Worm (Caenorhabditis elegans) whole organism, young adult: Measurements from ENCODE around the gene wapl-1.

Experiments used
- B0261.1 ChIP-seq: sonication (generic microtip); optimal IDR thresholded peaks from 2 replicates; lab custom pipeline; 2016; ENCODE audit warnings: mild to moderate bottlenecking, missing genetic modification characterization, moderate library complexity, missing compliant biosample characterization
- D2030.7 ChIP-seq: fragments of 200-800 bp; sonication (Bioruptor generic); IDR thresholded peaks from 2 replicates; pipeline ENCODE4 v1.3.6; 2022; ENCODE audit warnings: missing genetic modification reagents, missing genetic modification characterization, missing compliant biosample characterization
- F33H1.4 ChIP-seq: fragments of 200-800 bp; sonication (Bioruptor generic); IDR thresholded peaks from 2 replicates; pipeline ENCODE4 v1.3.6; 2022; ENCODE audit warnings: missing genetic modification reagents, missing genetic modification characterization, missing compliant biosample characterization
- F55B11.4 ChIP-seq: sonication (generic microtip); optimal IDR thresholded peaks from 2 replicates; lab custom pipeline; 2016; ENCODE audit warnings: missing compliant biosample characterization, missing genetic modification characterization, borderline replicate concordance; ENCODE audit not compliant: insufficient read depth
- F57A8.1 ChIP-seq: fragments of 200-800 bp; sonication (Bioruptor generic); optimal IDR thresholded peaks from 2 replicates; lab custom pipeline; 2018; ENCODE audit warnings: mild to moderate bottlenecking, missing genetic modification characterization, moderate library complexity, missing compliant biosample characterization
- F57C9.4 ChIP-seq: sonication (generic microtip); optimal IDR thresholded peaks from 2 replicates; lab custom pipeline; 2017; ENCODE audit warnings: mild to moderate bottlenecking, missing genetic modification characterization, missing compliant biosample characterization
- K11D2.4 ChIP-seq: fragments of 200-800 bp; sonication (Bioruptor generic); IDR thresholded peaks from 2 replicates; pipeline ENCODE4 v1.3.6; 2022; ENCODE audit warnings: missing genetic modification reagents, missing genetic modification characterization, missing compliant biosample characterization
- T07F8.4 ChIP-seq: sonication (generic microtip); optimal IDR thresholded peaks from 2 replicates; lab custom pipeline; 2016; ENCODE audit warnings: mild to moderate bottlenecking, missing genetic modification characterization, moderate library complexity, missing compliant biosample characterization
- Y53F4B.3 ChIP-seq: fragments of 200-800 bp; sonication (Bioruptor generic); IDR thresholded peaks from 2 replicates; pipeline ENCODE4 v1.3.6; 2022; ENCODE audit warnings: missing genetic modification reagents, missing genetic modification characterization, missing compliant biosample characterization
- Y53G8AR.9 ChIP-seq: fragments of 200-800 bp; sonication (Bioruptor generic); conservative IDR thresholded peaks from 2 replicates; pipeline ENCODE4 v1.3.6; 2022; ENCODE audit warnings: missing genetic modification reagents, missing genetic modification characterization, missing compliant biosample characterization
- Y79H2A.3 ChIP-seq: fragments of 200-800 bp; sonication (Bioruptor generic); conservative IDR thresholded peaks from 2 replicates; pipeline ENCODE4 v1.3.6; 2022; ENCODE audit warnings: missing genetic modification reagents, missing genetic modification characterization, missing compliant biosample characterization
- Y95B8A.8 ChIP-seq: fragments of 200-800 bp; sonication (Bioruptor generic); IDR thresholded peaks from 2 replicates; pipeline ENCODE4 v1.3.6; 2022; ENCODE audit warnings: missing genetic modification reagents, missing genetic modification characterization, missing compliant biosample characterization
- bed-2 ChIP-seq: fragments of 200-800 bp; sonication (Bioruptor generic); IDR thresholded peaks from 2 replicates; pipeline ENCODE4 v1.3.6; 2022; ENCODE audit warnings: missing genetic modification reagents, missing genetic modification characterization, missing compliant biosample characterization
- cebp-1 ChIP-seq, 2 experiments: fragments of 200-800 bp in 1 of 2; sonication (Bioruptor generic) in 1 of 2; sonication (generic microtip) in 1 of 2; IDR thresholded peaks in 1 of 2; optimal IDR thresholded peaks in 1 of 2; 2 replicates each; pipeline versions ENCODE4 v1.3.6 to Lab custom; 2017 to 2022; ENCODE audit warnings: missing compliant biosample characterization in 2 of 2, missing genetic modification characterization in 2 of 2, mild to moderate bottlenecking in 1 of 2, missing genetic modification reagents in 1 of 2, moderate library complexity in 1 of 2
- cebp-2 ChIP-seq: fragments of 200-800 bp; sonication (Bioruptor generic); IDR thresholded peaks from 2 replicates; pipeline ENCODE4 v1.3.6; 2022; ENCODE audit warnings: missing genetic modification characterization, missing compliant biosample characterization
- ceh-100 ChIP-seq: fragments of 200-800 bp; sonication (Bioruptor generic); IDR thresholded peaks from 2 replicates; pipeline ENCODE4 v1.3.6; 2022; ENCODE audit warnings: missing genetic modification reagents, missing genetic modification characterization, missing compliant biosample characterization
- chd-7 ChIP-seq: sonication (generic microtip); optimal IDR thresholded peaks from 2 replicates; lab custom pipeline; 2016; ENCODE audit warnings: mild to moderate bottlenecking, missing genetic modification characterization, moderate library complexity, missing compliant biosample characterization
- die-1 ChIP-seq: sonication (generic microtip); optimal IDR thresholded peaks from 2 replicates; lab custom pipeline; 2016; ENCODE audit warnings: missing genotype, mild to moderate bottlenecking, missing genetic modification characterization, missing compliant biosample characterization
- dox-1 ChIP-seq: fragments of 200-800 bp; sonication (Bioruptor generic); IDR thresholded peaks from 2 replicates; pipeline ENCODE4 v1.3.6; 2022; ENCODE audit warnings: missing genetic modification reagents, missing genetic modification characterization, missing compliant biosample characterization
- dpff-1 ChIP-seq: sonication (generic microtip); optimal IDR thresholded peaks from 2 replicates; lab custom pipeline; 2017; ENCODE audit warnings: mild to moderate bottlenecking, missing genetic modification characterization, missing compliant biosample characterization
- ekl-4 ChIP-seq: fragments of 200-800 bp; sonication (Bioruptor generic); IDR thresholded peaks from 2 replicates; pipeline ENCODE4 v1.3.6; 2022; ENCODE audit warnings: missing genetic modification reagents, missing genetic modification characterization, missing compliant biosample characterization
- ets-4 ChIP-seq: fragments of 200-800 bp; sonication (Bioruptor generic); optimal IDR thresholded peaks from 2 replicates; lab custom pipeline; 2018; ENCODE audit warnings: mild to moderate bottlenecking, missing genetic modification characterization, missing compliant biosample characterization
- him-1 ChIP-seq: sonication (generic microtip); optimal IDR thresholded peaks from 2 replicates; lab custom pipeline; 2016; ENCODE audit warnings: missing genotype, missing genetic modification reagents, missing genetic modification characterization, missing compliant biosample characterization
- let-526 ChIP-seq: fragments of 200-800 bp; sonication (Bioruptor generic); IDR thresholded peaks from 2 replicates; pipeline ENCODE4 v1.3.6; 2022; ENCODE audit warnings: missing genetic modification reagents, missing genetic modification characterization, missing compliant biosample characterization
- let-607 ChIP-seq, 2 experiments: fragments of 200-800 bp in 1 of 2; sonication (Bioruptor generic) in 1 of 2; sonication (generic microtip) in 1 of 2; optimal IDR thresholded peaks; 2 replicates each; lab custom pipeline; 2016 to 2018; ENCODE audit warnings: mild to moderate bottlenecking in 2 of 2, missing compliant biosample characterization in 2 of 2, missing genetic modification characterization in 2 of 2, moderate library complexity in 2 of 2, missing genotype in 1 of 2
- lin-54 ChIP-seq: fragments of 200-800 bp; sonication (Bioruptor generic); optimal IDR thresholded peaks from 2 replicates; lab custom pipeline; 2018; ENCODE audit warnings: mild to moderate bottlenecking, missing genetic modification characterization, missing compliant biosample characterization
- lsy-27 ChIP-seq: sonication (generic microtip); optimal IDR thresholded peaks from 2 replicates; lab custom pipeline; 2017; ENCODE audit warnings: missing genetic modification characterization, mild to moderate bottlenecking, missing compliant biosample characterization, antibody characterized with exemption, missing genotype, borderline replicate concordance; ENCODE audit not compliant: insufficient read depth
- madf-6 ChIP-seq: fragments of 200-800 bp; sonication (Bioruptor generic); IDR thresholded peaks from 2 replicates; pipeline ENCODE4 v1.3.6; 2022; ENCODE audit warnings: missing genetic modification reagents, missing genetic modification characterization, missing compliant biosample characterization
- nfya-1 ChIP-seq: sonication (generic microtip); optimal IDR thresholded peaks from 2 replicates; lab custom pipeline; 2017; ENCODE audit warnings: antibody characterized with exemption, missing compliant biosample characterization, missing genetic modification characterization, borderline replicate concordance; ENCODE audit not compliant: insufficient read depth
- nfya-2 ChIP-seq: fragments of 200-800 bp; sonication (Bioruptor generic); IDR thresholded peaks from 2 replicates; pipeline ENCODE4 v1.3.6; 2022; ENCODE audit warnings: missing genetic modification reagents, missing genetic modification characterization, missing compliant biosample characterization
- nhr-120 ChIP-seq: fragments of 200-800 bp; sonication (Bioruptor generic); IDR thresholded peaks from 2 replicates; pipeline ENCODE4 v1.3.6; 2022; ENCODE audit warnings: missing genetic modification characterization, missing compliant biosample characterization
- nhr-80 ChIP-seq: sonication (generic microtip); optimal IDR thresholded peaks from 2 replicates; lab custom pipeline; 2016; ENCODE audit warnings: missing genetic modification characterization, missing compliant biosample characterization
- nhr-90 ChIP-seq: sonication (generic microtip); optimal IDR thresholded peaks from 2 replicates; lab custom pipeline; 2016; ENCODE audit warnings: missing genotype, mild to moderate bottlenecking, missing genetic modification characterization, missing compliant biosample characterization
- pbrm-1 ChIP-seq: fragments of 200-800 bp; sonication (Bioruptor generic); IDR thresholded peaks from 2 replicates; pipeline ENCODE4 v1.3.6; 2022; ENCODE audit warnings: missing genetic modification reagents, missing genetic modification characterization, missing compliant biosample characterization
- repo-1 ChIP-seq: sonication (generic microtip); optimal IDR thresholded peaks from 2 replicates; lab custom pipeline; 2017; ENCODE audit warnings: mild to moderate bottlenecking, missing genetic modification characterization, missing compliant biosample characterization
- sdz-38 ChIP-seq: sonication (generic microtip); optimal IDR thresholded peaks from 2 replicates; lab custom pipeline; 2016; ENCODE audit warnings: missing genotype, missing genetic modification characterization, missing compliant biosample characterization
- sea-2 ChIP-seq: fragments of 200-800 bp; sonication (Bioruptor generic); IDR thresholded peaks from 2 replicates; pipeline ENCODE4 v1.3.6; 2022; ENCODE audit warnings: missing genetic modification characterization, missing compliant biosample characterization
- snpc-1.3 ChIP-seq: sonication (generic microtip); optimal IDR thresholded peaks from 2 replicates; lab custom pipeline; 2017; ENCODE audit warnings: missing genetic modification characterization, mild to moderate bottlenecking, missing compliant biosample characterization, antibody characterized with exemption, moderate library complexity, missing genotype, missing genetic modification reagents; ENCODE audit not compliant: insufficient read depth
- snpc-3.4 ChIP-seq: sonication (generic microtip); optimal IDR thresholded peaks from 2 replicates; lab custom pipeline; 2017; ENCODE audit warnings: missing genetic modification characterization, mild to moderate bottlenecking, missing compliant biosample characterization, antibody characterized with exemption, moderate library complexity, missing genotype, missing genetic modification reagents
- sptf-2 ChIP-seq: fragments of 200-800 bp; sonication (Bioruptor generic); optimal IDR thresholded peaks from 2 replicates; lab custom pipeline; 2018; ENCODE audit warnings: mild to moderate bottlenecking, missing genetic modification characterization, missing compliant biosample characterization
- tbp1 ChIP-seq: fragments of 200-800 bp; sonication (Bioruptor generic); optimal IDR thresholded peaks from 2 replicates; lab custom pipeline; 2018; ENCODE audit warnings: mild to moderate bottlenecking, missing genetic modification characterization, missing compliant biosample characterization
- ztf-22 ChIP-seq: fragments of 200-800 bp; sonication (Bioruptor generic); optimal IDR thresholded peaks from 2 replicates; lab custom pipeline; 2018; ENCODE audit warnings: mild to moderate bottlenecking, missing genetic modification characterization, moderate library complexity, missing compliant biosample characterization
- ztf-25 ChIP-seq: fragments of 200-800 bp; sonication (Bioruptor generic); IDR thresholded peaks from 2 replicates; pipeline ENCODE4 v1.3.6; 2022; ENCODE audit warnings: missing genetic modification reagents, missing genetic modification characterization, missing compliant biosample characterization
- ztf-26 ChIP-seq: sonication (generic microtip); optimal IDR thresholded peaks from 2 replicates; lab custom pipeline; 2017; ENCODE audit warnings: missing genetic modification characterization, missing compliant biosample characterization
- ztf-3 ChIP-seq: fragments of 200-800 bp; sonication (Bioruptor generic); optimal IDR thresholded peaks from 2 replicates; lab custom pipeline; 2018; ENCODE audit warnings: mild to moderate bottlenecking, missing genetic modification characterization, missing compliant biosample characterization
- ztf-6 ChIP-seq: fragments of 200-800 bp; sonication (Bioruptor generic); IDR thresholded peaks from 2 replicates; pipeline ENCODE4 v1.3.6; 2022; ENCODE audit warnings: missing genetic modification reagents, missing genetic modification characterization, missing compliant biosample characterization

Gene wapl-1

DNA sequence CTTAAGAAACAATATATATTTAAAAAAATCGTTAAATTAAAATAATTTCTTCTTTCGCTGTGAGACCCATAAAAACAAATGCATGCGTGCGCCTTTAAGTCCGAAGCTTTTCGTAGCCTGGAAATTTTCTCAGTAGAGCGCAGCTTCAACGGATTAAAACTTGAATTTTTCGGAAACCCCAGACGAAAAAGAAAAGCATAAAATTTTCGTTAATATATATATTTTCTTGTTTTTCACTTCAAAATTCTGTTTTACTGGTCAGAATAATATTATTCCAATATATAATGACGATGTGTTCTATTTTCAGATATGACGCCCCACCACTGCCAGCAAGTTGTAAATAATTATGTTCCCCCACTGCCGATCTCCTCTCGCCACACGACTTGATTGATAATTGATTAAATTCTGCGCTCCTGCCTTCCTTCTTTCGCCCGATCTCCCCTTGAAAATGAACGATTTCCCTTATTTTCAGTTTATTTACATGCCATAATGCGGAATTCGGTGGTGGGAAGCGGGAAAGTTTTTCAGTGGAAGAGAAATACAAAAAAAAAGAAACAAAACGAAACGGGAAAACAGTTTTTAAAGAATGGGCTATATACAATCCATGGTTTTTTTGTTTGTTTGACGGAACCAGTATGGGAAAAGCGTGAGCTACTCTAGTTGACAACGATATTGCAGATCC lies 22.6 kb upstream of the wapl-1 start (continued):
- TF ChIP-seq snpc-3.4 (tag; lab: Kevin White, UChicago) (no peak), F55B11.4 (no peak), ceh-100 (no peak), Y79H2A.3 (GFP tag; lab: Robert Waterston, UW) (no peak; the same call in 1 of the 2 replicates), sea-2 (GFP tag; lab: Robert Waterston, UW) (no peak), F57C9.4 (peak; percentile 24), lsy-27 (tag; lab: Kevin White, UChicago) (no peak), let-607 (tag; optimal IDR thresholded peaks at IDR 0.05; lab: Kevin White, UChicago) (peak; percentile 7 to 43), D2030.7 (GFP tag; lab: Robert Waterston, UW) (peak; percentile 33; the same call in 1 of the 2 replicates), T07F8.4 (no peak), K11D2.4 (GFP tag; lab: Robert Waterston, UW) (peak; percentile 41; the same call in 1 of the 2 replicates), repo-1 (tag; lab: Kevin White, UChicago) (peak; percentile 95), pbrm-1 (no peak; the same call in 1 of the 2 replicates), nfya-2 (no peak), him-1 (peak; percentile 48), sdz-38 (tag; lab: Kevin White, UChicago) (no peak), B0261.1 (no peak), ztf-6 (GFP tag; lab: Robert Waterston, UW) (no peak; the same call in 1 of the 2 replicates), ztf-25 (no peak), Y53G8AR.9 (peak; percentile 75), nhr-80 (tag; lab: Kevin White, UChicago) (no peak), ztf-22 (GFP tag; lab: Kevin White, UChicago) (no peak), sptf-2 (GFP tag; lab: Kevin White, UChicago) (no peak), nhr-90 (tag; lab: Kevin White, UChicago) (peak; percentile 65), dpff-1 (tag; lab: Kevin White, UChicago) (peak; percentile 62), Y53F4B.3 (GFP tag; lab: Robert Waterston, UW) (no peak), lin-54 (peak; percentile 54), nfya-1 (tag; lab: Kevin White, UChicago) (no peak), Y95B8A.8 (GFP tag; lab: Robert Waterston, UW) (peak; percentile 68), cebp-1 (GFP tag; IDR thresholded peaks at IDR 0.05; lab: Robert Waterston, UW) (peak; percentile 42; the same call in 1 of the 2 replicates), cebp-1 (tag; optimal IDR thresholded peaks at IDR 0.05; lab: Kevin White, UChicago) (peak; percentile 81), madf-6 (GFP tag; lab: Robert Waterston, UW) (peak; percentile 76), dox-1 (GFP tag; lab: Robert Waterston, UW) (peak; percentile 60; the same call in 1 of the 2 replicates), nhr-120 (GFP tag; lab: Robert Waterston, UW) (no peak; the same call in 1 of the 2 replicates), tbp1 (peak; percentile 60), ets-4 (GFP tag; lab: Kevin White, UChicago) (peak; percentile 42), ztf-3 (GFP tag; lab: Kevin White, UChicago) (peak; percentile 12), ekl-4 (no peak), F57A8.1 (GFP tag; lab: Kevin White, UChicago) (no peak), cebp-2 (GFP tag; lab: Robert Waterston, UW) (no peak), let-526 (no peak), bed-2 (no peak), die-1 (tag; lab: Kevin White, UChicago) (peak; percentile 1), chd-7 (peak; percentile 69), ztf-26 (tag; lab: Kevin White, UChicago) (peak; percentile 82), F33H1.4 (GFP tag; lab: Robert Waterston, UW) (peak; percentile 85), snpc-1.3 (tag; lab: Kevin White, UChicago) (no peak)
